Worm (Caenorhabditis elegans) whole organism, early embryonic: Measurements from ENCODE around the gene Y116F11A.6.
A peak's percentile ranks its signal among the peaks of the same experiment; 100 is the strongest.

Experiments
- B0310.2 ChIP-seq: sonication (generic microtip); optimal IDR thresholded peaks from 2 replicates; lab custom pipeline; 2016; ENCODE audit warnings: mild to moderate bottlenecking, missing genetic modification characterization, missing compliant biosample characterization
- F13C5.2 ChIP-seq: sonication (generic microtip); optimal IDR thresholded peaks from 2 replicates; lab custom pipeline; 2017; ENCODE audit warnings: mild to moderate bottlenecking, missing genetic modification characterization, inconsistent platforms, missing compliant biosample characterization
- aly-1 ChIP-seq: sonication (generic microtip); optimal IDR thresholded peaks from 2 replicates; lab custom pipeline; 2016; ENCODE audit warnings: missing genetic modification characterization, missing compliant biosample characterization
- ama-1 ChIP-seq: fragments of 150-350 bp; optimal IDR thresholded peaks from 2 replicates; lab custom pipeline; 2014
- ceh-36 ChIP-seq: sonication (generic microtip); optimal IDR thresholded peaks from 2 replicates; lab custom pipeline; 2016; ENCODE audit warnings: missing genetic modification characterization, inconsistent platforms, missing compliant biosample characterization
- ets-7 ChIP-seq: sonication (generic microtip); optimal IDR thresholded peaks from 2 replicates; lab custom pipeline; 2016; ENCODE audit warnings: missing genotype, missing genetic modification characterization, missing compliant biosample characterization
- flt-1 ChIP-seq: fragments of 200-800 bp; sonication (Bioruptor generic); IDR thresholded peaks from 2 replicates; pipeline ENCODE4 v1.3.6; 2022; ENCODE audit warnings: missing genetic modification characterization, missing compliant biosample characterization
- hmbx-1 ChIP-seq: sonication (generic microtip); optimal IDR thresholded peaks from 2 replicates; lab custom pipeline; 2016; ENCODE audit warnings: mild to moderate bottlenecking, missing genetic modification characterization, missing compliant biosample characterization
- hmg-4 ChIP-seq: fragments of 200-800 bp; sonication (Bioruptor generic); optimal IDR thresholded peaks from 2 replicates; lab custom pipeline; 2018; ENCODE audit warnings: mild to moderate bottlenecking, missing genetic modification characterization, missing compliant biosample characterization
- hnd-1 ChIP-seq: sonication (generic microtip); optimal IDR thresholded peaks from 2 replicates; lab custom pipeline; 2016; ENCODE audit warnings: missing genetic modification characterization, missing compliant biosample characterization
- pes-1 ChIP-seq: fragments of 200-800 bp; sonication (Bioruptor generic); IDR thresholded peaks from 2 replicates; pipeline ENCODE4 v1.3.6; 2022; ENCODE audit warnings: missing genetic modification reagents, missing genetic modification characterization, missing compliant biosample characterization
- tra-4 ChIP-seq: sonication (generic microtip); optimal IDR thresholded peaks from 2 replicates; lab custom pipeline; 2017; ENCODE audit warnings: missing genetic modification characterization, missing compliant biosample characterization

ce11 chrV:19733728-19734127 is 14.4 kb downstream of the Y116F11A.6 start:
- no peak for TF ChIP-seq B0310.2 (tag; lab: Kevin White, UChicago)
- TF ChIP-seq F13C5.2 (tag; lab: Kevin White, UChicago) = no peak
- TF ChIP-seq ama-1 (lab: Kevin White, UChicago) = no peak
- TF ChIP-seq flt-1 (GFP tag; lab: Robert Waterston, UW) = no peak
- TF ChIP-seq hmbx-1 = no peak
- TF ChIP-seq hmg-4 (GFP tag; lab: Kevin White, UChicago) = no peak
- no peak for TF ChIP-seq aly-1
- TF ChIP-seq ceh-36 = no peak
- TF ChIP-seq ets-7 = no peak
- TF ChIP-seq pes-1 (GFP tag; lab: Robert Waterston, UW) = peak; percentile 54; the same call in 1 of the 2 replicates
- TF ChIP-seq hnd-1 (tag; lab: Kevin White, UChicago) = no peak
- TF ChIP-seq tra-4 (tag; lab: Kevin White, UChicago) = no peak
